Fruit fly (Drosophila melanogaster) whole organism, wandering third instar larva: ENCODE results near the gene mRpL36.

Experiments used
- Rel ChIP-seq, 2 experiments: fragments of 200-800 bp; sonication (Bioruptor generic) in 1 of 2; optimal IDR thresholded peaks; 2 replicates in 1 of 2; 3 replicates in 1 of 2; lab custom pipeline; 2016 to 2019; ENCODE audit warnings: mild to moderate bottlenecking in 2 of 2, missing biosample characterization in 2 of 2, missing genetic modification characterization in 2 of 2, moderate library complexity in 1 of 2
- h ChIP-seq: fragments of 200-800 bp; sonication (Bioruptor generic); optimal IDR thresholded peaks from 3 replicates; lab custom pipeline; 2016; ENCODE audit warnings: missing biosample characterization, mild to moderate bottlenecking, missing genetic modification characterization

DNA sequence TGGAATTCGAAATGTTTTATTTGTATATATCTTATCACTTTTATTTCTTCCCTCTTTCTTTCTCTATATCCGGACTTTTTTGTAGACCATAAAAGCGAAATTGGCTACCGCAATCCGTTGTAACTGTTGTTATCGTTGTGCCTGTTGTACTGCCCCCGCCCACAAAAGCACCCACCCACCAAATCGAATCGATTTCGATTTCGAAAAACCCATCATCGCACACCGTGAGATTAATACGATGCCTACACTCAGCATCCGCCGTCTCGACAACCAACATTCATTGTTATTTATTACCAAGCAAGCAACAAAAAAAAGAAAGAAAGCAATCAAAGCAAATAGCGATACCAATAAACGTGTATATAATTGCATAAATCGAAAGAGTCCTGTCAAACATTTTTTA is 16.7 kb downstream of the mRpL36 start:
- no peak for TF ChIP-seq h
- TF ChIP-seq Rel (GFP tag; optimal IDR thresholded peaks at IDR 0.05; lab: Kevin White, UChicago): no peak
- no peak for TF ChIP-seq Rel (tag; optimal IDR thresholded peaks at IDR 0.05; lab: Kevin White, UChicago)
